Fruit fly (Drosophila melanogaster) whole organism, embryonic: ENCODE measurements around the gene Pop2.
A peak's percentile ranks its signal among the peaks of the same experiment; 100 is the strongest.

Experiments used
- BEAF-32 ChIP-seq: fragments of 200-800 bp; sonication (Bioruptor generic); optimal IDR thresholded peaks from 3 replicates; lab custom pipeline; 2017; ENCODE audit warnings: missing biosample characterization, missing genetic modification characterization, mild to moderate bottlenecking, moderate library complexity, missing genetic modification reagents
- Bdp1 ChIP-seq: fragments of 200-800 bp; sonication (Bioruptor generic); optimal IDR thresholded peaks from 3 replicates; lab custom pipeline; 2016; ENCODE audit warnings: missing biosample characterization, missing genetic modification characterization
- CG12071 ChIP-seq: fragments of 200-800 bp; sonication (Bioruptor generic); optimal IDR thresholded peaks from 3 replicates; lab custom pipeline; 2018; ENCODE audit warnings: missing biosample characterization, mild to moderate bottlenecking, missing genetic modification characterization
- CG13287 ChIP-seq: fragments of 200-800 bp; sonication (Bioruptor generic); IDR thresholded peaks from 2 replicates; pipeline ENCODE4 v1.3.6; 2022; ENCODE audit warnings: missing biosample characterization, missing genetic modification characterization; ENCODE audit not compliant: partially characterized antibody
- CG14710 ChIP-seq: fragments of 200-800 bp; sonication (Bioruptor generic); optimal IDR thresholded peaks from 3 replicates; lab custom pipeline; 2019; ENCODE audit warnings: missing biosample characterization, mild to moderate bottlenecking, missing genetic modification characterization, moderate library complexity
- CG1647 ChIP-seq: fragments of 200-800 bp; sonication (Bioruptor generic); optimal IDR thresholded peaks from 3 replicates; lab custom pipeline; 2016; ENCODE audit warnings: missing biosample characterization, missing genetic modification characterization
- CG1832 ChIP-seq: fragments of 200-800 bp; sonication (Bioruptor generic); optimal IDR thresholded peaks from 2 replicates; lab custom pipeline; 2017; ENCODE audit warnings: missing biosample characterization, mild to moderate bottlenecking, missing genetic modification characterization, inconsistent platforms
- CG2199 ChIP-seq: fragments of 200-800 bp; sonication (Bioruptor generic); IDR thresholded peaks from 3 replicates; pipeline ENCODE4 v1.3.6; 2022; ENCODE audit warnings: missing biosample characterization, missing genetic modification characterization
- CG31388 ChIP-seq: fragments of 200-800 bp; sonication (Bioruptor generic); optimal IDR thresholded peaks from 2 replicates; lab custom pipeline; 2016; ENCODE audit warnings: missing biosample characterization, missing genetic modification characterization
- CG34224 ChIP-seq: fragments of 200-800 bp; sonication (Bioruptor generic); IDR thresholded peaks from 3 replicates; pipeline ENCODE4 v1.3.6; 2022; ENCODE audit warnings: missing biosample characterization, missing genetic modification characterization; ENCODE audit not compliant: partially characterized antibody
- CG34422 ChIP-seq: fragments of 200-800 bp; sonication (Bioruptor generic); IDR thresholded peaks from 3 replicates; pipeline ENCODE4 v1.3.6; 2022; ENCODE audit warnings: missing biosample characterization, missing genetic modification characterization
- CG3995 ChIP-seq: fragments of 200-800 bp; sonication (Bioruptor generic); optimal IDR thresholded peaks from 3 replicates; lab custom pipeline; 2016; ENCODE audit warnings: missing biosample characterization, missing genetic modification characterization
- CG4360 ChIP-seq: fragments of 200-800 bp; sonication (Bioruptor generic); IDR thresholded peaks from 2 replicates; pipeline ENCODE4 v1.3.6; 2022; ENCODE audit warnings: missing biosample characterization, missing genetic modification characterization
- CG4617 ChIP-seq: fragments of 200-800 bp; sonication (Bioruptor generic); optimal IDR thresholded peaks from 3 replicates; lab custom pipeline; 2016; ENCODE audit warnings: missing biosample characterization, missing genetic modification characterization, borderline replicate concordance
- CG4820 ChIP-seq: fragments of 200-800 bp; sonication (Bioruptor generic); optimal IDR thresholded peaks from 3 replicates; lab custom pipeline; 2016; ENCODE audit warnings: missing biosample characterization, missing genetic modification characterization
- CG9797 ChIP-seq: fragments of 200-800 bp; sonication (Bioruptor generic); optimal IDR thresholded peaks from 3 replicates; lab custom pipeline; 2018; ENCODE audit warnings: missing biosample characterization, mild to moderate bottlenecking, missing genetic modification characterization
- CG9876 ChIP-seq: fragments of 200-800 bp; sonication (Bioruptor generic); optimal IDR thresholded peaks from 2 replicates; lab custom pipeline; 2016; ENCODE audit warnings: missing biosample characterization, missing genetic modification characterization
- CG9932 ChIP-seq: fragments of 200-800 bp; sonication (Bioruptor generic); IDR thresholded peaks from 2 replicates; pipeline ENCODE4 v1.3.6; 2022; ENCODE audit warnings: missing biosample characterization, missing genetic modification characterization
- CkIIα-i1 ChIP-seq: fragments of 200-800 bp; sonication (Bioruptor generic); IDR thresholded peaks from 2 replicates; pipeline ENCODE4 v1.3.6; 2022; ENCODE audit warnings: missing biosample characterization, missing genetic modification characterization
- CoRest ChIP-seq: fragments of 200-800 bp; sonication (Bioruptor generic); optimal IDR thresholded peaks from 3 replicates; lab custom pipeline; 2018; ENCODE audit warnings: missing biosample characterization, mild to moderate bottlenecking, missing genetic modification characterization, moderate library complexity
- Dref ChIP-seq: fragments of 200-800 bp; sonication (Bioruptor generic); IDR thresholded peaks from 2 replicates; pipeline ENCODE4 v1.3.6; 2022; ENCODE audit warnings: missing biosample characterization, missing genetic modification characterization
- E2f2 ChIP-seq: fragments of 200-800 bp; sonication (Bioruptor generic); IDR thresholded peaks from 2 replicates; pipeline ENCODE4 v1.3.6; 2022; ENCODE audit warnings: missing biosample characterization, missing genetic modification characterization
- Elba2 ChIP-seq: fragments of 200-800 bp; sonication (Bioruptor generic); optimal IDR thresholded peaks from 3 replicates; lab custom pipeline; 2016; ENCODE audit warnings: missing biosample characterization, missing genetic modification characterization
- MBD-R2 ChIP-seq: fragments of 200-800 bp; sonication (Bioruptor generic); IDR thresholded peaks from 2 replicates; pipeline ENCODE4 v1.3.6; 2022; ENCODE audit warnings: missing biosample characterization, missing genetic modification characterization
- MESR4 ChIP-seq: fragments of 200-800 bp; sonication (Bioruptor generic); optimal IDR thresholded peaks from 2 replicates; lab custom pipeline; 2018; ENCODE audit warnings: missing biosample characterization, mild to moderate bottlenecking, missing genetic modification characterization, moderate library complexity
- Myb ChIP-seq: fragments of 200-800 bp; sonication (Bioruptor generic); optimal IDR thresholded peaks from 2 replicates; lab custom pipeline; 2016; ENCODE audit warnings: missing biosample characterization, missing genetic modification characterization
- Oli ChIP-seq: fragments of 200-800 bp; sonication (Bioruptor generic); optimal IDR thresholded peaks from 2 replicates; lab custom pipeline; 2018; ENCODE audit warnings: missing biosample characterization, mild to moderate bottlenecking, missing genetic modification characterization, moderate library complexity
- Optix ChIP-seq: fragments of 200-800 bp; sonication (Bioruptor generic); IDR thresholded peaks from 3 replicates; pipeline ENCODE4 v1.3.6; 2022; ENCODE audit warnings: missing biosample characterization, missing genetic modification characterization
- Scr ChIP-seq: fragments of 200-800 bp; sonication (Bioruptor generic); IDR thresholded peaks from 2 replicates; pipeline ENCODE4 v1.3.6; 2022; ENCODE audit warnings: missing biosample characterization, missing genetic modification characterization; ENCODE audit not compliant: partially characterized antibody
- Side ChIP-seq: fragments of 200-800 bp; sonication (Bioruptor generic); optimal IDR thresholded peaks from 2 replicates; lab custom pipeline; 2016; ENCODE audit warnings: missing biosample characterization, missing genetic modification characterization
- YL-1 ChIP-seq: fragments of 200-800 bp; sonication (Bioruptor generic); optimal IDR thresholded peaks from 3 replicates; lab custom pipeline; 2017; ENCODE audit warnings: missing biosample characterization, mild to moderate bottlenecking, missing genetic modification characterization
- bigmax ChIP-seq: fragments of 200-800 bp; sonication (Bioruptor generic); optimal IDR thresholded peaks from 2 replicates; lab custom pipeline; 2018; ENCODE audit warnings: missing biosample characterization, mild to moderate bottlenecking, missing genetic modification characterization
- bsh ChIP-seq, 2 experiments: fragments of 200-800 bp; sonication (Bioruptor generic); optimal IDR thresholded peaks; 2 replicates each; lab custom pipeline; 2017 to 2018; ENCODE audit warnings: mild to moderate bottlenecking in 2 of 2, missing biosample characterization in 2 of 2, missing genetic modification characterization in 2 of 2, moderate library complexity in 1 of 2
- cad ChIP-seq: fragments of >200 bp; optimal IDR thresholded peaks from 2 replicates; lab custom pipeline; 2017; ENCODE audit warnings: missing biosample characterization, missing genetic modification characterization
- corto ChIP-seq: fragments of 200-800 bp; sonication (Bioruptor generic); optimal IDR thresholded peaks from 2 replicates; lab custom pipeline; 2016; ENCODE audit warnings: missing biosample characterization, mild to moderate bottlenecking, missing genetic modification characterization, moderate library complexity
- cwo ChIP-seq: fragments of 200-800 bp; sonication (Bioruptor generic); optimal IDR thresholded peaks from 3 replicates; lab custom pipeline; 2017; ENCODE audit warnings: missing biosample characterization, missing genetic modification characterization, mild to moderate bottlenecking, moderate library complexity, missing genetic modification reagents
- dan ChIP-seq: fragments of 200-800 bp; sonication (Bioruptor generic); IDR thresholded peaks from 2 replicates; pipeline ENCODE4 v1.3.6; 2022; ENCODE audit warnings: missing biosample characterization, missing genetic modification characterization
- gfzf ChIP-seq: fragments of 200-800 bp; sonication (Bioruptor generic); optimal IDR thresholded peaks from 2 replicates; lab custom pipeline; 2016; ENCODE audit warnings: missing biosample characterization, mild to moderate bottlenecking, missing genetic modification characterization, moderate library complexity
- gsb ChIP-seq: fragments of 200-800 bp; sonication (Bioruptor generic); IDR thresholded peaks from 2 replicates; pipeline ENCODE4 v1.3.6; 2022; ENCODE audit warnings: missing biosample characterization, missing genetic modification characterization
- insv ChIP-seq, 2 experiments: fragments of 200-800 bp; sonication (Bioruptor generic); optimal IDR thresholded peaks; 3 replicates each; lab custom pipeline; 2016 to 2018; ENCODE audit warnings: missing biosample characterization in 2 of 2, missing genetic modification characterization in 2 of 2
- onecut ChIP-seq: fragments of 200-800 bp; sonication (Bioruptor generic); IDR thresholded peaks from 2 replicates; pipeline ENCODE4 v1.3.6; 2022; ENCODE audit warnings: missing biosample characterization, missing genetic modification characterization
- pho ChIP-seq: fragments of 200-800 bp; sonication (Bioruptor generic); optimal IDR thresholded peaks from 2 replicates; lab custom pipeline; 2016; ENCODE audit warnings: missing biosample characterization, missing genetic modification characterization
- pzg ChIP-seq: fragments of 200-800 bp; sonication (Bioruptor generic); optimal IDR thresholded peaks from 3 replicates; lab custom pipeline; 2018; ENCODE audit warnings: missing biosample characterization, mild to moderate bottlenecking, missing genetic modification characterization, moderate library complexity
- rib ChIP-seq: fragments of 200-800 bp; sonication (Bioruptor generic); IDR thresholded peaks from 2 replicates; pipeline ENCODE4 v1.3.6; 2022; ENCODE audit warnings: missing biosample characterization, missing genetic modification characterization
- row ChIP-seq: fragments of 200-800 bp; sonication (Bioruptor generic); IDR thresholded peaks from 3 replicates; pipeline ENCODE4 v1.3.6; 2022; ENCODE audit warnings: missing biosample characterization, missing genetic modification characterization
- sd ChIP-seq: fragments of 200-800 bp; sonication (Bioruptor generic); optimal IDR thresholded peaks from 3 replicates; lab custom pipeline; 2018; ENCODE audit warnings: missing biosample characterization, mild to moderate bottlenecking, missing genetic modification characterization, moderate library complexity
- shn ChIP-seq: fragments of 200-800 bp; sonication (Bioruptor generic); optimal IDR thresholded peaks from 3 replicates; lab custom pipeline; 2016; ENCODE audit warnings: missing biosample characterization, missing genetic modification characterization
- slp2 ChIP-seq: fragments of 200-800 bp; sonication (Bioruptor generic); optimal IDR thresholded peaks from 2 replicates; lab custom pipeline; 2016; ENCODE audit warnings: missing biosample characterization, missing genetic modification characterization
- stwl ChIP-seq: fragments of 200-800 bp; sonication (Bioruptor generic); optimal IDR thresholded peaks from 3 replicates; lab custom pipeline; 2018; ENCODE audit warnings: missing biosample characterization, mild to moderate bottlenecking, missing genetic modification characterization, moderate library complexity
- trem ChIP-seq: fragments of 200-800 bp; optimal IDR thresholded peaks from 3 replicates; lab custom pipeline; 2019; ENCODE audit warnings: missing biosample characterization, mild to moderate bottlenecking, missing genetic modification characterization, moderate library complexity

Gene Pop2

DNA sequence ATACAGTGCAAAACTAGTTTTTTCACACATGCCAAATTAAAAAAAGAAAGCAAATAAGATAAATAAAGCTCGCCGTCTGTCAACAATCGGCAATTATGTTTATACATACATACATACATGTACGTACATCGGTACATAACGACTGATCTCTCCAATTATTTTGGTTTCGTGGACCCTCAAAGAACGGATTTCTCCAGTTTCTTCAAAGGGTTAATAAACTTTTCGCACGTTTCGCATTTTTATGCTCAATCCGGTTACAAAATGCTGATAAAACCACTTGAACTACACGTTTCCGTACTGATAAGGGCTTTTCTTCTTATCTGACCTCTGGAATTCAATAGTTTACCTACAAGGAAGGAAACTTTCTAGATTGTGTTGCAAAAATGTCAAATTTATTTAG, 742 bp upstream of the Pop2 start:
- TF ChIP-seq onecut (GFP tag; lab: Robert Waterston, UW): no peak
- peak; percentile 56 for TF ChIP-seq cwo
- TF ChIP-seq sd (tag; lab: Kevin White, UChicago): peak; percentile 35
- TF ChIP-seq rib (GFP tag; lab: Robert Waterston, UW): no peak
- no peak for TF ChIP-seq CoRest

dm6 chr3L:11997959-11998358, 4.8 kb downstream of the Pop2 start, which contains the start of gene Grip163:
Gene Grip163, minus strand, starts transcription at chr3L:11998138.
- TF ChIP-seq Scr (peak; percentile 15; the same call in 1 of the 2 replicates), cad (GFP tag; lab: Kevin White, UChicago) (no peak), CG31388 (GFP tag; lab: Kevin White, UChicago) (no peak), Elba2 (GFP tag; lab: Kevin White, UChicago) (peak; percentile 20), CG4617 (GFP tag; lab: Kevin White, UChicago) (peak; percentile 4), E2f2 (GFP tag; lab: Robert Waterston, UW) (peak; percentile 13; the same call in 1 of the 2 replicates), row (GFP tag; lab: Robert Waterston, UW) (no peak; the same call in 2 of the 3 replicates), pzg (GFP tag; lab: Kevin White, UChicago) (peak; percentile 17), CG3995 (GFP tag; lab: Kevin White, UChicago) (no peak), CG13287 (GFP tag; lab: Robert Waterston, UW) (peak; percentile 10; the same call in 1 of the 2 replicates), BEAF-32 (GFP tag; lab: Kevin White, UChicago) (peak; percentile 6), Optix (no peak), insv (GFP tag; optimal IDR thresholded peaks at IDR 0.05; lab: Kevin White, UChicago) (peak in 1 of 2 experiments; percentile 77), stwl (peak; percentile 52), gsb (GFP tag; lab: Robert Waterston, UW) (no peak), Dref (no peak), onecut (GFP tag; lab: Robert Waterston, UW) (peak; percentile 78), trem (tag; lab: Kevin White, UChicago) (peak; percentile 35), YL-1 (GFP tag; lab: Kevin White, UChicago) (peak; percentile 21), MBD-R2 (GFP tag; lab: Robert Waterston, UW) (peak; percentile 51; the same call in 1 of the 2 replicates), CG9797 (GFP tag; lab: Kevin White, UChicago) (peak; percentile 35), Bdp1 (no peak), CG9932 (GFP tag; lab: Robert Waterston, UW) (no peak), Myb (GFP tag; lab: Kevin White, UChicago) (peak; percentile 87), CG4820 (GFP tag; lab: Kevin White, UChicago) (no peak), MESR4 (peak; percentile 46), Oli (tag; lab: Kevin White, UChicago) (no peak), CG14710 (no peak), gfzf (peak; percentile 70), bigmax (no peak), dan (no peak), CG9876 (GFP tag; lab: Kevin White, UChicago) (no peak)

- TF ChIP-seq CG12071 (GFP tag; lab: Kevin White, UChicago) (no peak), Side (GFP tag; lab: Kevin White, UChicago) (no peak), CG2199 (GFP tag; lab: Robert Waterston, UW) (no peak), CG4360 (GFP tag; lab: Robert Waterston, UW) (no peak), shn (GFP tag; lab: Kevin White, UChicago) (no peak), corto (no peak), pho (GFP tag; lab: Kevin White, UChicago) (peak; percentile 10), CG1832 (no peak), CG34422 (peak; percentile 52; the same call in 2 of the 3 replicates), CG1647 (GFP tag; lab: Kevin White, UChicago) (peak; percentile 9), CkIIα-i1 (GFP tag; lab: Robert Waterston, UW) (no peak), slp2 (GFP tag; lab: Kevin White, UChicago) (no peak), bsh (GFP tag; optimal IDR thresholded peaks at IDR 0.05; lab: Kevin White, UChicago) (no peak), CG34224 (peak; percentile 87), CG14710 (peak; percentile 72)
Observed at dm6 chr3L:11992960-11993359, 9.8 kb downstream of the Pop2 start, which contains the start of gene viaf. Gene viaf, minus strand, starts transcription at chr3L:11993179.
